Worm (Caenorhabditis elegans) whole organism, young adult: Measurements from ENCODE around the gene trh-1.

Experiments
- B0035.1 ChIP-seq: sonication (generic microtip); optimal IDR thresholded peaks from 2 replicates; lab custom pipeline; 2016; ENCODE audit warnings: missing genetic modification characterization, mild to moderate bottlenecking, missing compliant biosample characterization, missing genotype, missing genetic modification reagents
- D2030.7 ChIP-seq: fragments of 200-800 bp; sonication (Bioruptor generic); IDR thresholded peaks from 2 replicates; pipeline ENCODE4 v1.3.6; 2022; ENCODE audit warnings: missing genetic modification reagents, missing genetic modification characterization, missing compliant biosample characterization
- F33H1.4 ChIP-seq: fragments of 200-800 bp; sonication (Bioruptor generic); IDR thresholded peaks from 2 replicates; pipeline ENCODE4 v1.3.6; 2022; ENCODE audit warnings: missing genetic modification reagents, missing genetic modification characterization, missing compliant biosample characterization
- F39B2.1 ChIP-seq: fragments of 200-800 bp; sonication (Bioruptor generic); IDR thresholded peaks from 2 replicates; pipeline ENCODE4 v1.3.6; 2022; ENCODE audit warnings: missing genetic modification reagents, missing genetic modification characterization, missing compliant biosample characterization
- F49E8.2 ChIP-seq: sonication (generic microtip); optimal IDR thresholded peaks from 3 replicates; lab custom pipeline; 2017; ENCODE audit warnings: missing genetic modification characterization, mild to moderate bottlenecking, missing compliant biosample characterization, antibody characterized with exemption, moderate library complexity; ENCODE audit not compliant: insufficient read depth
- F57A8.1 ChIP-seq: fragments of 200-800 bp; sonication (Bioruptor generic); optimal IDR thresholded peaks from 2 replicates; lab custom pipeline; 2018; ENCODE audit warnings: mild to moderate bottlenecking, missing genetic modification characterization, moderate library complexity, missing compliant biosample characterization
- K12H6.12 ChIP-seq: fragments of 200-800 bp; sonication (Bioruptor generic); optimal IDR thresholded peaks from 2 replicates; lab custom pipeline; 2018; ENCODE audit warnings: mild to moderate bottlenecking, missing genetic modification characterization, missing compliant biosample characterization
- Y67H2A.10 ChIP-seq: fragments of 200-800 bp; sonication (Bioruptor generic); conservative IDR thresholded peaks from 2 replicates; pipeline ENCODE4 v1.3.6; 2022; ENCODE audit warnings: missing genetic modification reagents, missing genetic modification characterization, missing compliant biosample characterization
- Y79H2A.3 ChIP-seq: fragments of 200-800 bp; sonication (Bioruptor generic); conservative IDR thresholded peaks from 2 replicates; pipeline ENCODE4 v1.3.6; 2022; ENCODE audit warnings: missing genetic modification reagents, missing genetic modification characterization, missing compliant biosample characterization
- aptf-2 ChIP-seq: fragments of 200-800 bp; sonication (Bioruptor generic); conservative IDR thresholded peaks from 2 replicates; pipeline ENCODE4 v1.3.6; 2022; ENCODE audit warnings: missing genetic modification reagents, missing genetic modification characterization, missing compliant biosample characterization
- attf-5 ChIP-seq: fragments of 200-800 bp; sonication (Bioruptor generic); optimal IDR thresholded peaks from 2 replicates; lab custom pipeline; 2018; ENCODE audit warnings: mild to moderate bottlenecking, missing genetic modification characterization, missing compliant biosample characterization
- attf-6 ChIP-seq: fragments of 200-800 bp; sonication (Bioruptor generic); IDR thresholded peaks from 2 replicates; pipeline ENCODE4 v1.3.6; 2022; ENCODE audit warnings: missing genetic modification reagents, missing genetic modification characterization, missing compliant biosample characterization
- ccch-3 ChIP-seq: fragments of 200-800 bp; sonication (Bioruptor generic); optimal IDR thresholded peaks from 2 replicates; lab custom pipeline; 2018; ENCODE audit warnings: mild to moderate bottlenecking, missing genetic modification characterization, missing compliant biosample characterization
- ceh-27 ChIP-seq: fragments of 200-800 bp; sonication (Bioruptor generic); optimal IDR thresholded peaks from 2 replicates; lab custom pipeline; 2018; ENCODE audit warnings: mild to moderate bottlenecking, missing genetic modification characterization, moderate library complexity, missing compliant biosample characterization
- ceh-91 ChIP-seq: fragments of 200-800 bp; sonication (Bioruptor generic); IDR thresholded peaks from 2 replicates; pipeline ENCODE4 v1.3.6; 2022; ENCODE audit warnings: missing genetic modification reagents, missing genetic modification characterization, missing compliant biosample characterization
- dox-1 ChIP-seq: fragments of 200-800 bp; sonication (Bioruptor generic); IDR thresholded peaks from 2 replicates; pipeline ENCODE4 v1.3.6; 2022; ENCODE audit warnings: missing genetic modification reagents, missing genetic modification characterization, missing compliant biosample characterization
- hmg-20 ChIP-seq: fragments of 200-800 bp; sonication (Bioruptor generic); IDR thresholded peaks from 2 replicates; pipeline ENCODE4 v1.3.6; 2022; ENCODE audit warnings: missing genetic modification reagents, missing genetic modification characterization, missing compliant biosample characterization
- lag-1 ChIP-seq: fragments of 200-800 bp; sonication (Bioruptor generic); IDR thresholded peaks from 2 replicates; pipeline ENCODE4 v1.3.6; 2022; ENCODE audit warnings: missing genetic modification reagents, missing genetic modification characterization, missing compliant biosample characterization
- let-526 ChIP-seq: fragments of 200-800 bp; sonication (Bioruptor generic); IDR thresholded peaks from 2 replicates; pipeline ENCODE4 v1.3.6; 2022; ENCODE audit warnings: missing genetic modification reagents, missing genetic modification characterization, missing compliant biosample characterization
- let-607 ChIP-seq, 2 experiments: fragments of 200-800 bp in 1 of 2; sonication (Bioruptor generic) in 1 of 2; sonication (generic microtip) in 1 of 2; optimal IDR thresholded peaks; 2 replicates each; lab custom pipeline; 2016 to 2018; ENCODE audit warnings: mild to moderate bottlenecking in 2 of 2, missing compliant biosample characterization in 2 of 2, missing genetic modification characterization in 2 of 2, moderate library complexity in 2 of 2, missing genotype in 1 of 2
- lin-26 ChIP-seq: fragments of 200-800 bp; sonication (Bioruptor generic); IDR thresholded peaks from 2 replicates; pipeline ENCODE4 v1.3.6; 2022; ENCODE audit warnings: missing genetic modification reagents, missing genetic modification characterization, missing compliant biosample characterization
- lin-54 ChIP-seq: fragments of 200-800 bp; sonication (Bioruptor generic); optimal IDR thresholded peaks from 2 replicates; lab custom pipeline; 2018; ENCODE audit warnings: mild to moderate bottlenecking, missing genetic modification characterization, missing compliant biosample characterization
- lsl-1 ChIP-seq: fragments of 200-800 bp; sonication (Bioruptor generic); optimal IDR thresholded peaks from 2 replicates; lab custom pipeline; 2018; ENCODE audit warnings: mild to moderate bottlenecking, missing genetic modification characterization, moderate library complexity, missing compliant biosample characterization
- madf-6 ChIP-seq: fragments of 200-800 bp; sonication (Bioruptor generic); IDR thresholded peaks from 2 replicates; pipeline ENCODE4 v1.3.6; 2022; ENCODE audit warnings: missing genetic modification reagents, missing genetic modification characterization, missing compliant biosample characterization
- mcd-1 ChIP-seq: fragments of 200-800 bp; sonication (Bioruptor generic); IDR thresholded peaks from 2 replicates; pipeline ENCODE4 v1.3.6; 2022; ENCODE audit warnings: missing genetic modification reagents, missing genetic modification characterization, missing compliant biosample characterization
- mel-28 ChIP-seq: sonication (generic microtip); optimal IDR thresholded peaks from 2 replicates; lab custom pipeline; 2016; ENCODE audit warnings: borderline replicate concordance, mild to moderate bottlenecking, missing genetic modification characterization, missing compliant biosample characterization
- mxl-1 ChIP-seq: sonication (generic microtip); optimal IDR thresholded peaks from 2 replicates; lab custom pipeline; 2016; ENCODE audit warnings: missing genetic modification characterization, missing compliant biosample characterization
- nhr-80 ChIP-seq: sonication (generic microtip); optimal IDR thresholded peaks from 2 replicates; lab custom pipeline; 2016; ENCODE audit warnings: missing genetic modification characterization, missing compliant biosample characterization
- rpc-1 ChIP-seq, 2 experiments: fragments of 150-350 bp in 1 of 2; sonication (generic microtip) in 1 of 2; optimal IDR thresholded peaks; 2 replicates each; lab custom pipeline; 2014 to 2018; ENCODE audit warnings: missing biosample characterization in 1 of 2, missing genetic modification characterization in 1 of 2, missing genetic modification reagents in 1 of 2, missing genotype in 1 of 2
- snpc-4 ChIP-seq, 5 experiments: fragments of 150-350 bp in 1 of 5; sonication (generic microtip) in 4 of 5; optimal IDR thresholded peaks; 2 replicates each; lab custom pipeline; 2014 to 2018; ENCODE audit warnings: missing genetic modification characterization in 5 of 5, missing biosample characterization in 3 of 5, antibody characterized with exemption in 2 of 5, mild to moderate bottlenecking in 2 of 5, missing compliant biosample characterization in 2 of 5, missing genotype in 2 of 5, moderate library complexity in 2 of 5, missing genetic modification reagents in 1 of 5
- somi-1 ChIP-seq: fragments of 200-800 bp; sonication (Bioruptor generic); optimal IDR thresholded peaks from 2 replicates; lab custom pipeline; 2018; ENCODE audit warnings: mild to moderate bottlenecking, missing genetic modification characterization, missing compliant biosample characterization
- tbp1 ChIP-seq: fragments of 200-800 bp; sonication (Bioruptor generic); optimal IDR thresholded peaks from 2 replicates; lab custom pipeline; 2018; ENCODE audit warnings: mild to moderate bottlenecking, missing genetic modification characterization, missing compliant biosample characterization
- xnd-1 ChIP-seq: sonication (generic microtip); optimal IDR thresholded peaks from 2 replicates; lab custom pipeline; 2016; ENCODE audit warnings: missing genotype, missing genetic modification reagents, missing genetic modification characterization, missing compliant biosample characterization

trh-1 gene

ce11 chrIV:17380061-17380680 lies 11.8 kb downstream of the trh-1 start, which contains the start of the genes C30H6.9 and dlat-2:
C30H6.9 (minus strand) TSS chrIV:17380170.
dlat-2 (plus strand) TSS chrIV:17380626.
- TF ChIP-seq lin-26 (GFP tag; lab: Robert Waterston, UW) (no peak), snpc-4 (GFP tag; optimal IDR thresholded peaks at IDR 0.05; lab: Kevin White, UChicago) (peak; percentile 24), snpc-4 (tag; optimal IDR thresholded peaks at IDR 0.05; lab: Kevin White, UChicago) (peak in 3 of 4 experiments; percentile 72 to 84 (median 83)), D2030.7 (peak; percentile 41; the same call in 1 of the 2 replicates), attf-6 (peak; percentile 65; the same call in 1 of the 2 replicates), dox-1 (GFP tag; lab: Robert Waterston, UW) (peak; percentile 44; the same call in 1 of the 2 replicates), B0035.1 (tag; lab: Kevin White, UChicago) (no peak), attf-5 (peak; percentile 32), mcd-1 (peak; percentile 77), xnd-1 (peak; percentile 38), F49E8.2 (tag; lab: Kevin White, UChicago) (no peak), madf-6 (peak; percentile 62), lag-1 (no peak), tbp1 (peak; percentile 11), lin-54 (GFP tag; lab: Kevin White, UChicago) (peak; percentile 3), F33H1.4 (GFP tag; lab: Robert Waterston, UW) (peak; percentile 80), F39B2.1 (GFP tag; lab: Robert Waterston, UW) (no peak), lsl-1 (GFP tag; lab: Kevin White, UChicago) (peak; percentile 73), mel-28 (tag; lab: Kevin White, UChicago) (no peak)

- TF ChIP-seq hmg-20 (GFP tag; lab: Robert Waterston, UW), result no peak
- no peak for TF ChIP-seq aptf-2 (GFP tag; lab: Robert Waterston, UW)
- TF ChIP-seq F57A8.1 (GFP tag; lab: Kevin White, UChicago), result no peak
- no peak for TF ChIP-seq K12H6.12 (tag; lab: Kevin White, UChicago)
- no peak for TF ChIP-seq tbp1
- TF ChIP-seq ceh-91 (GFP tag; lab: Robert Waterston, UW), result no peak
- TF ChIP-seq rpc-1 (optimal IDR thresholded peaks at IDR 0.05; lab: Kevin White, UChicago), result no peak
- no peak for TF ChIP-seq rpc-1 (tag; optimal IDR thresholded peaks at IDR 0.05; lab: Kevin White, UChicago)
- no peak for TF ChIP-seq Y79H2A.3 (GFP tag; lab: Robert Waterston, UW)
- no peak for TF ChIP-seq dox-1 (GFP tag; lab: Robert Waterston, UW)
- no peak for TF ChIP-seq ceh-27 (GFP tag; lab: Kevin White, UChicago)
- TF ChIP-seq somi-1 (GFP tag; lab: Kevin White, UChicago), result no peak
Measured at ce11 chrIV:17382029-17382428, 13.6 kb downstream of the trh-1 start, which contains the start of gene C30H6.8. C30H6.8 (plus strand) TSS chrIV:17382329.

ce11 chrIV:17383046-17383445 lies 14.7 kb downstream of the trh-1 start, which contains the start of gene C30H6.12:
C30H6.12 (plus strand) TSS chrIV:17383346.
- TF ChIP-seq hmg-20 (GFP tag; lab: Robert Waterston, UW) (no peak), mxl-1 (no peak), K12H6.12 (tag; lab: Kevin White, UChicago) (no peak), let-526 (GFP tag; lab: Robert Waterston, UW) (no peak), ccch-3 (GFP tag; lab: Kevin White, UChicago) (no peak)
- TF ChIP-seq, all 124 proteins: peak for 0

- TF ChIP-seq let-607 (tag; optimal IDR thresholded peaks at IDR 0.05; lab: Kevin White, UChicago), result peak; percentile 18 to 49
- no peak for TF ChIP-seq ceh-27 (GFP tag; lab: Kevin White, UChicago)
- no peak for TF ChIP-seq Y67H2A.10 (GFP tag; lab: Robert Waterston, UW)
- TF ChIP-seq lsl-1 (GFP tag; lab: Kevin White, UChicago), result no peak
- peak; percentile 86 for TF ChIP-seq nhr-80 (tag; lab: Kevin White, UChicago)
Measured at ce11 chrIV:17387442-17387967, 19.1 kb downstream of the trh-1 start, which contains the start of gene T02D1.8. T02D1.8 (minus strand) TSS chrIV:17387492.
